Fruit fly (Drosophila melanogaster): ENCODE measurements around the gene Cwc25.

The Cwc25 gene

DNA sequence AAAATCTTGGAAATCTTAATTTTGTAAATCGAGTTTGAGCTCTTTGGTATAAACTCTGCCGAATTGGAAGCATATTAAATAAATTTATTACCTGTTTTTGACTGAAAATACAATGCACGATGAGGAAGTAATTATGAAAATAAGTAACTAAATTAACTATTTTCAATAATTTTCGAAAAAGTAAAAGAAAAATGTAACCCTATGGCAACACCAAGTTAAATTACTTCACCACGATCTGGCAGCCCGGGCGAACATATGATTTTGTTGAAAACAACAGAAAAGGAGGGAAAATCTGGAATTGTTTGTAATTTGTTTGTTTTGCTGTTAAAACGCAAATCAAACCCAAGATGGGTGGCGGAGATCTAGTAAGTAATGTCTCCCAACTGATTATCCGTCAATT lies at the start of gene Cwc25, which contains the start of gene CG9961:
TSS of gene Cwc25 (plus strand) at position 247 of the 400 bp plus-strand sequence.
TSS of gene CG9961 (minus strand) at position 83 of the 400 bp plus-strand sequence.
- no peak for TF ChIP-seq CG17801 (GFP tag; optimal IDR thresholded peaks at IDR 0.05; ENCODE audit: partially characterized antibody)

DNA sequence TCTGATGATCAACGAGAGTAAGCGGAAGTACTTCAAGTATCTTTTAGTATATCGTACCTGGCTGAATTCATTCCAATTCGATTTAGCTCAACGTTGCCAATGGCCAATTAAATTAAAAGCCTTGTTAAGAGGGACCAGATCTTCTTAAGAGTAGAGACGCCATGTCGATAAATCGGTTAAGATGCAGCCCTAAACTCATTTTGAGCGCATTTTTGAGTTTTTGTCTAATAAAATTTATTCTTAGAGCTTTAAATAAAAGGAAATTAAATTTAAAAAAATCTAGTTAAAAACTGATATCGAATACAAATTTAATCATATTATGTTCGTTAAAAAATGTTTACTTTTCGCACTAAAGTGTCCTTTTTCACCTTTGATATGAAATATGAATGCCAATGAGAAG lies 48.6 kb upstream of the Cwc25 start, which contains the start of gene Trf5:
TSS of gene Trf5 (minus strand) at position 101 of the 400 bp plus-strand sequence.
- no peak for TF ChIP-seq CG17801 (GFP tag; optimal IDR thresholded peaks at IDR 0.05; ENCODE audit: partially characterized antibody)

DNA sequence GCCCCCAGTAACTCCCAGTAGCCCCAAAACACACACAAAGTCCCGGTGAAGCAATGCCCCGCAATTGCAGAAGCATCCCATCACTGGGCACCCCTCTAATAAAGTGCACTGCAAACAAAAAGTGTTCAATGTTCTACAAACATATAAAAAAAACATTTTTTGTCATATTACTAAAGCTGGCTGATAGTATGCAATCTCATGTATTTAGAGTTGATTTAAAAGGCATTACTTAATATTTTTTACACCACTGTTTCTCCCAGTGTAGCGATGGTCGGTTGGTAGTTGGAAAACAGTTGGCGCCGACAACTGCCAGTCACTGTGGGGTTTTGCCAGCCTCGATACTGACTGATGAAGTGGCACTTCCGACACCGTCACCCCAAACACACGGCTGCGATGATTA lies 24.5 kb upstream of the Cwc25 start:
- no peak for TF ChIP-seq CG17801 (GFP tag; optimal IDR thresholded peaks at IDR 0.05; ENCODE audit: partially characterized antibody)

DNA sequence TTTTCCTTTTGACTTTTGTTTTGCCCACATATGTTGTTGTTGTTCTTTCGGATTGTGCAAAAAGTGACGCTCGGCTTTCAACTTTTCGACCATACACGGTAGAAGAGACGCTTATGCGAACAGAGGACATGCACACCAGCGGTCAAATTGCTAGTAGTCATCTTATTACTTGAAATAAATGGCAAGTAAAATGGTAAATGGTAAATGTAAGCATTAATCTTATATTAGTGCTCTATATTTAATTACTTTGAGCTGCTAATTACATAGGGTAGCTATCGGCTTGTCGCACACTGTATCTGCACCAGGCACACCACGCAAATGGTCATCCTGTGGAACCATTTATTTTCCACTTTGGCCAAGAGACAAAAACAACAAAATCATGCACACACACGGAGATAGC lies 23.6 kb upstream of the Cwc25 start:
- no peak for TF ChIP-seq CG17801 (GFP tag; optimal IDR thresholded peaks at IDR 0.05; ENCODE audit: partially characterized antibody)

DNA sequence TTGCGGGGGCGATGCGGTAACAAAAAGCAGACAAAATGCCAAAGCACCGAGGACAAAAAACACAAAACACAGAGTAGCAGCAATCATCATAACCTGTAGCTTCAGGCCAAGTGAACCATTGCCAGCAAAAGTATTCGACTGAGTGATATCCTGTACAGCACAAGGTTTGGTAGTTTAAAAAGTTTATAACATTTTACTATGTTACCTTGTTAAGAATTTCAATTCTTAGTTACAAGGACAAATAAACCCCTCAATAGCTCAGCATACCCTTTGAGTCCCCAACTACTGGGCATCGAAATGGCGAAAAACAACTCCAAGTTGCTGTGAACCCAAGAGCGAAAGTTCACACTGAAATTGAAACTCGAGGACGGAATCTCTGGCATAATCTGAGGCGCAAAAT lies 21.8 kb upstream of the Cwc25 start:
- no peak for TF ChIP-seq CG17801 (GFP tag; optimal IDR thresholded peaks at IDR 0.05; ENCODE audit: partially characterized antibody)

DNA sequence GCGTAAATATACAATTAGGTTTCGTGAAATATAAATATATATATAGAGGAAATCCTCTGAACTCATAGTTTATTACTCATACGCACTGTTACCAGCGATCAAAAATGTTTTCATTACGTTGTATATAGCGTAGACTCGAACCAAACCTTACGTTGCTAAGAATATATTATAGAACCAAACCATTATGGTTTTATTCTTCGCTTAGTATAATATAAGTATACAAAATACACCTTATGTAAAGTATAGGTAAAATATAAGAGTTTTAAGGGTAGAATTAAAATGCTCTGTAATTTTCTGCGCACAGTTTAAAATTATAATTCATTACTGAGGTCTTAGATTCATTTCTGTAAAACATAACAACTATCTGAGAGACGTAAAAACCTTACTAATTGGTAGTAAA lies 20.4 kb upstream of the Cwc25 start:
- no peak for TF ChIP-seq CG17801 (GFP tag; optimal IDR thresholded peaks at IDR 0.05; ENCODE audit: partially characterized antibody)

DNA sequence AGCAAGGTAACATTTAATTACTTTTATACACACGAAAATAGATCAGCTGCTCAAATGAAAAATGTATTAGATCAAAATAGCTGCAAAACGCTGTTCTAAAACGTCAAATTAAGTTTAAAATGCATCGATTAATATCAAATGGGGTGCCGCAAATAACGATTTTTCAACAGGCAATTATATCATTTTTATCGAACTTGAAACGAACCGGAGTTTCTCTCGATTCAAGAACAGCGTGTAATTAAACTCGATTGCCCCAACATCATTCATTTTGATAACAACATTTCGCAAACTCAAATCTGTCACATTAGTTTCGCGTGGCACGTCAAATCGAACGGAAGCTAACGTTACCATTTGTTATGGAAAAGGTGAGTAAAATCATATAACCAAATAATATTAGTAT lies 19.5 kb upstream of the Cwc25 start, which contains the start of gene CG31689:
TSS of gene CG31689 (plus strand) at position 301 of the 400 bp plus-strand sequence.
- TF ChIP-seq CG17801 (GFP tag; optimal IDR thresholded peaks at IDR 0.05; ENCODE audit: partially characterized antibody): no peak

DNA sequence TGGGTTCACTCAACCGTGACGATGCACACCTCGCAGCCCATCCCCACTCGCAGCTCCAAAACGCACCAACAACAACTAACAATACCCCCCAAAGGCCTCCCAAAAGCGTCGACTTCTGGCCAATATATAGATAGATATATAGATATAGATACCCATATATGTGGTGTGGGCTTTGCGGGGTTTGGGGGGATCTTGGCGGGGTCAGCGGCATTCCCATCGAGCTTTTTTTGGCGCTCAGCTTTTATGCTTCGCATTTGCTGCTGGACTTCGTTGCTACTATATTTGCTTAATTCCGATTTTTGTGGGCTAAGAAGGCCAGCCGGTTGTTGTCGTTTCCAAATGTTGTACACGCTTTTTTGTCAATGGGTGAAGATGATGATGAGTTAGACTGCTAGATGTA lies 17.5 kb upstream of the Cwc25 start:
- TF ChIP-seq CG17801 (GFP tag; optimal IDR thresholded peaks at IDR 0.05; ENCODE audit: partially characterized antibody): no peak

DNA sequence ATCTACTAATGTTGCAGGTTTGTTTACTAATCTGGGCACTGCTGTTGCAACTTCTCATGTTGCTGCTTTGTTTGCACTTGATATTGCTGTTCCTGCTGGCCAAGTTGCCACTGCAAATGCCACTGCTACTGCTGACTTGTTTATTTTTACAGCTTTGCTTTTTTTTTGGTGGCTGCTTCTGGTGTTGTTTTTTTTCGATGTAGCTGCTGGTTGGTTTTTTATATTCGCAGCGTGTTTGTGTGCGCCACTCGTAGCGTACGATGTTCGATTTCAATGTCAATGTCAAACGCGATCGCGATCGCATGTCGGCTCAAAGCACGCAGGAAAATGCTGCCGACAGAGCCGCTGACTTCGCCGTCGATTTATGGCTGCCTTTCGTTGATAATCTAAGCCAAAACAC lies 17.1 kb upstream of the Cwc25 start:
- no peak for TF ChIP-seq CG17801 (GFP tag; optimal IDR thresholded peaks at IDR 0.05; ENCODE audit: partially characterized antibody)

DNA sequence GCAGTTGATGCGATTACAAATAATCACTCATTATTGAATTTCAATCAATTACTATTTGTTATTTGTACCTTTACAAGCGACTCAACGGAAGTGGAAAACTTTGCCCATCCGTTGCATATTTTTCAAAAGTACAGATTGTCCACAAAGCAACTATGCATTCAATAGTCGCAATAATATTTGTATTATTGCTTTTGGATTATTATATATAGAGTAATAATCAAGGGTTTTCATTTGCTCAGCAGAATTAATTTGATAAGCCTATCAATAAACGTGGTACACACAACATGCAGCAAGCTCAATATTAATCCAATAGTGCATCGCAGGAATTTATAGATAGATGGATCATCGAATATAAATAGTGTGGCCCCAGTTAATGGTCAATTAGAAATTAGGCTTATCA lies 16.3 kb upstream of the Cwc25 start:
- TF ChIP-seq CG17801 (GFP tag; optimal IDR thresholded peaks at IDR 0.05; ENCODE audit: partially characterized antibody): no peak

DNA sequence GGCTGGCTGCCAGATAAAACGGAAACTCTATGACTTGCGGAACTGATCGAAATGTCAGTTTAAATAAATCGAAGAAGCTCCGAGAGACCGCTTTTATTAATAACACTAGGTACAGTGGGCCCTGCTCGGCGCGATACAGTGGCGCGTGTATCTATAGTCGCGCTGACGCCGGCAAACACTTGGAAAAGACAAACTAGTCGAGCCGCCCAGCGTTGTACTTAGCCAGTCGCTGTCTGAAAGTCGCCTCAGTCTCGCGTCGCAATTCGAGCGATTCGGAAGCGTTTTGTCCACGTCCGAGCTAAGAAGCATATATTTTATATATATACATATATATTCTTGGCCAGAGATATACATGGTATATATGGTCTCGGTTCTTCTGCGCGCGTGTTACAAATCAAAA lies 15.0 kb upstream of the Cwc25 start:
- TF ChIP-seq CG17801 (GFP tag; optimal IDR thresholded peaks at IDR 0.05; ENCODE audit: partially characterized antibody): no peak

DNA sequence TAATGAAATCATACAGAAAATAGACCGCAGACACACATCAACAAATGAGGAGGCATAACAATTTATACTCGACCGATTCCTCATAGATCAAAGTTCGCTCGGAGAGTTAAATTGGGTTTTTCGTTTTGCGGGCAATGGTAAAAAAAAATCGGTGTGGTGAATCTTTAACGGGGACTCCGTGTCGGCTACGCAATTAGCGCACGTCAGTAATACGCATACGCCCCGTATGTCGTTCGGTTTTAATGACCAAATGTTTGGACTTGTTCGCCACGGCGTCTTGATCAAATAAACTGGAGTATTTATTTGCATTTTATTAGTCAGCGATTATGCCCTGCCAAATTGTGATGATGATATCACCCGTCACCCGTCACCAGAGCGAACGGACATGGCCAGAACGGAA lies 14.1 kb upstream of the Cwc25 start:
- TF ChIP-seq CG17801 (GFP tag; optimal IDR thresholded peaks at IDR 0.05; ENCODE audit: partially characterized antibody): no peak

DNA sequence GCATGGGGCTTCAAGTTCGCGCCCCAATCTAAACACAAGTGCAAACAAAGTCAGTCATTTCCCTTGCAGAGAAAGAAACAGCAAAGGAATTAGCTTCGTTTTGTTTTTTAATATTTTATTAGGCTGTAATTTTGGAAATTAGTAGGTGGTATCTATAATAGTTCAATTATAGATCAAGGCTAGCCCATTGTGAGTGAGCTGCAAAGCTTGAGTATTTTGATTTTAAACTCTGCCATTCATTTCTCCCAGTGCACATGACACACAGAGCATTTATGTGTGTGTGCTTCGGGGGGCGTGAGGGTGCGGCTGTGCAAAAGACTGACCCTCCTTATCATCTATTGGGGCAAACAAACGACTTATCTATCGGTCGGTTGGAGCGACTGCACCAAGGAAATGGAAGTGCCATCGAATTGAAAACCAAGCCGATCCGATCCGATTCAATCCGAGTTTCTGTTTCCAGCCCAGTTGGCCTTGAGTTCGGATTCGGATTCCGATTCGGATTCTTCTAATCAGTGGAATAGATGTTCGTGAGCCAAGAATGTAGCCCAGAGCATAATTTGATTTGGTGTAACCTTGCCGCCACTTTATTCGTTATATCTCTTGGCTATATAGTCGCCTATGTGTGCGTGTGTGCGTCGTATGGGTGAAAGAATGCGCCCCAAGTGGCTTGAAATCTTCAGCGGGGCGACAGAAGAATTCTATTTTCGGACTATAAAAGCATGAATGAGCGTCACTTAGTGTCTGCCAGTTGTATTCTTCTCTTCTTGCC lies 13.3 kb upstream of the Cwc25 start:
- no peak for TF ChIP-seq CG17801 (GFP tag; optimal IDR thresholded peaks at IDR 0.05; ENCODE audit: partially characterized antibody)

DNA sequence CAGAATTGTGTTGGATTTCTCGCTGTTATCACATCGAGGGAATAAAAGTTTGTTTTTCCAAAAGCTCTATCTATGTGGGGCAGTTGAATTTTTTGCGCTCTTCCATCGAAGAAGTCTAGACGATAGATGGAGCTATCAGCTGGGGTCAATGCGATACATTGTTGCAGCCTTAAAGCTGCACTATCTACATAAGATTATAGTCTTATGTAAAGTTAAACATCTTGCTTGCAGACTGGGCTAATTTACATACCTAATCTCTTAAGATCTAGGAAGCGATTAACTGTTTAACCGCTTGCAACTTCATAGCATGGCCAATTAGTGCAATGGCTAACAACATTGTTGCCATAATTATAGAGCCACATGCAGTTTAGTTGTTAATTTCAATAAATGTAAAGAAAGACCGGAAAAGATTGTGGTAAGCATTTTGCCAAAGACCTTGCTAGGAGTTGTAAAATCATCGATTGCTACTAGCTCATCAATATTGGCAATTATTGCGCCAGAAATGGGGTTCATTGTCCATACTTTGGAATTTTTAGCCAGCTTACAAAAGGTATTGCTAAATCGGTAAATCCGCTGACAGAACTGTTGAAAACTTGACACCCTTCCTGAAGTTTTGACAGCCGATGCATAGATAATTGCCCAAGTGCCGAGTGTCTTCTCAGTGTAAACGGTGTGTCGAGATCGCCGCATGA lies 12.6 kb upstream of the Cwc25 start:
- TF ChIP-seq CG17801 (GFP tag; optimal IDR thresholded peaks at IDR 0.05; ENCODE audit: partially characterized antibody): no peak

DNA sequence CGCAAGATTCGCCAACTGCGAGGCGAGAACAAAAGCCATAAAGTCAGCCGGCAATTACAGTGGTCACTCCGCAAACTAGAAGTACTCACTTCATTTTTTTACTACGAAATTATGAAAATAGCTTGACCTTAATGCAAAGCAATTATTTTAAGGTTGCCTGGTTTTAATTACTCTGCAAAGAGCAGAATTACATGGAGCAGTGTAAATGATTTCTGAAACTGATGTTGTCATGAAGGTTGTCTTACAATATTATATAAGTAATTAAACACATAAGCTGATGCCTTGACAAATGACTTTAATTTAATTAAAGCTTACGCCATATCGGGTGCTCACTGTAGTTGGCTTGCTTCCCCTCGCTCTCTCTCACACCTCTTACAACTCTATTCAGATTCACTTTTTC lies 10.7 kb upstream of the Cwc25 start:
- TF ChIP-seq CG17801 (GFP tag; optimal IDR thresholded peaks at IDR 0.05; ENCODE audit: partially characterized antibody): peak; percentile 86

DNA sequence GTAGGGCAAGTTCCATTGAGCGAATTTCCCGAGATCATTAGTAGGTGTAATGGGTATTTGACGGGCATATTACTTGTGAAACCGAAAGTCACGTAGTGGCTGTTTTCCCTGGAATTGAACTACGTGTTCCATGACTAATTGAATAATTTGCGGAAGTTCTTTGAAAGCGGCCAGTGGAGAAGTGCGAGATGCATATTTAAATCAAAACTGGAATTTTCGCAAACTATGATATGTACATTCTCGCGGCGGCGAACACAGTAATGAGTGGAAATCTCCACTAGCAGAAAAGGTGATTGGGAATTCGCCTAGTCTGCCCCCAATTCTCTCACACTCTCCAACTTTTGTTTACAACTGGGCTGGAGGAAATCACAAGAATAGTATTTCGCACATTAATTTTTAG lies 10.0 kb upstream of the Cwc25 start:
- peak; percentile 21 for TF ChIP-seq CG17801 (GFP tag; optimal IDR thresholded peaks at IDR 0.05; ENCODE audit: partially characterized antibody)

Data from ovary, adult (tissue).